Fruit fly (Drosophila melanogaster): Measurements from ENCODE around the gene CG17896.

The CG17896 gene

dm6 chrX:524331-524730 is 31.0 kb upstream of the CG17896 start (continued):
- TF ChIP-seq fd3F (GFP tag; optimal IDR thresholded peaks at IDR 0.05) (no peak), klu (GFP tag; IDR thresholded peaks at IDR 0.05) (no peak), CG8478 (optimal IDR thresholded peaks at IDR 0.05) (no peak), Hand (GFP tag; optimal IDR thresholded peaks at IDR 0.05) (no peak), CG34224 (GFP tag; IDR thresholded peaks at IDR 0.05; ENCODE audit: partially characterized antibody) (no peak), caup (GFP tag; optimal IDR thresholded peaks at IDR 0.05; ENCODE audit: severe bottlenecking) (peak; percentile 22), slou (GFP tag; optimal IDR thresholded peaks at IDR 0.05) (no peak), CG2889 (GFP tag; IDR thresholded peaks at IDR 0.05) (no peak), Mad (GFP tag; optimal IDR thresholded peaks at IDR 0.05) (no peak), nmo (GFP tag; optimal IDR thresholded peaks at IDR 0.05) (no peak), chinmo (GFP tag; IDR thresholded peaks at IDR 0.05; ENCODE audit: partially characterized antibody) (no peak), Chrac-16 (GFP tag; optimal IDR thresholded peaks at IDR 0.05) (no peak), CG10274 (GFP tag; optimal IDR thresholded peaks at IDR 0.05) (no peak), cato (GFP tag; optimal IDR thresholded peaks at IDR 0.05; ENCODE audit: borderline replicate concordance) (no peak), Sin3A (optimal IDR thresholded peaks at IDR 0.05) (no peak), prd (optimal IDR thresholded peaks at IDR 0.05) (no peak), prd (GFP tag; IDR thresholded peaks at IDR 0.05) (peak; percentile 30; the same call in 1 of the 3 replicates), sr (GFP tag; IDR thresholded peaks at IDR 0.05) (no peak), h (optimal IDR thresholded peaks at IDR 0.05) (no peak), sna (GFP tag; IDR thresholded peaks at IDR 0.05; ENCODE audit: partially characterized antibody) (no peak), jumu (GFP tag; optimal IDR thresholded peaks at IDR 0.05) (no peak), CG34422 (GFP tag; IDR thresholded peaks at IDR 0.05) (no peak), sob (GFP tag; IDR thresholded peaks at IDR 0.05) (0 out of 2 replicates have a peak, but pooled peaks have one; percentile 10), Drgx (GFP tag; IDR thresholded peaks at IDR 0.05) (0 out of 2 replicates have a peak, but pooled peaks have one; percentile 18), Nf-YB (GFP tag; optimal IDR thresholded peaks at IDR 0.05) (no peak), CG8924 (tag; optimal IDR thresholded peaks at IDR 0.05) (no peak), Dad (GFP tag; optimal IDR thresholded peaks at IDR 0.05) (no peak), wdn (GFP tag; IDR thresholded peaks at IDR 0.05) (no peak), sqz (GFP tag; optimal IDR thresholded peaks at IDR 0.05) (peak; percentile 6), phol (tag; optimal IDR thresholded peaks at IDR 0.05) (no peak), vfl (GFP tag; optimal IDR thresholded peaks at IDR 0.05) (no peak), CG12155 (GFP tag; optimal IDR thresholded peaks at IDR 0.05) (no peak), lbe (GFP tag; optimal IDR thresholded peaks at IDR 0.05) (no peak), NC2β (GFP tag; optimal IDR thresholded peaks at IDR 0.05) (no peak), Taf1 (GFP tag; IDR thresholded peaks at IDR 0.05) (no peak), hb (GFP tag; IDR thresholded peaks at IDR 0.05; ENCODE audit: partially characterized antibody) (no peak), CG18599 (GFP tag; optimal IDR thresholded peaks at IDR 0.05) (peak; percentile 78), gsb-n (tag; optimal IDR thresholded peaks at IDR 0.05) (no peak), exex (tag; optimal IDR thresholded peaks at IDR 0.05) (no peak), Xrp1 (GFP tag; IDR thresholded peaks at IDR 0.05) (peak; percentile 28; the same call in 1 of the 2 replicates), Bgb (GFP tag; IDR thresholded peaks at IDR 0.05; ENCODE audit: partially characterized antibody) (no peak), CG13775 (GFP tag; optimal IDR thresholded peaks at IDR 0.05) (no peak), CG18262 (tag; optimal IDR thresholded peaks at IDR 0.05) (peak; percentile 34), Myb (GFP tag; optimal IDR thresholded peaks at IDR 0.05) (no peak), Adf1 (GFP tag; IDR thresholded peaks at IDR 0.05) (no peak), unpg (GFP tag; optimal IDR thresholded peaks at IDR 0.05) (peak; percentile 20), eve (GFP tag; optimal IDR thresholded peaks at IDR 0.05) (no peak), CG14667 (GFP tag; IDR thresholded peaks at IDR 0.05) (no peak), lilli (GFP tag; optimal IDR thresholded peaks at IDR 0.05) (peak; percentile 26), Xbp1 (GFP tag; optimal IDR thresholded peaks at IDR 0.05) (peak; percentile 10), CG7839 (tag; optimal IDR thresholded peaks at IDR 0.05) (peak; percentile 11), CG17361 (GFP tag; IDR thresholded peaks at IDR 0.05) (no peak), gem (tag; optimal IDR thresholded peaks at IDR 0.05) (peak; percentile 29)

Measured in whole organism, embryonic.